Worm (Caenorhabditis elegans) whole organism, L3 larva: ENCODE measurements around the gene ZC395.5.

ENCODE experiments used
- ceh-9 ChIP-seq: sonication (generic microtip); optimal IDR thresholded peaks from 2 replicates; lab custom pipeline; 2018; ENCODE audit warnings: missing biosample characterization, missing genetic modification characterization
- nhr-11 ChIP-seq: fragments of 150-350 bp; optimal IDR thresholded peaks from 2 replicates; lab custom pipeline; 2014; ENCODE audit warnings: missing biosample characterization, missing genetic modification characterization
- nhr-237 ChIP-seq: fragments of 150-350 bp; optimal IDR thresholded peaks from 2 replicates; lab custom pipeline; 2014; ENCODE audit warnings: missing biosample characterization, missing genetic modification characterization

- TF ChIP-seq nhr-237: no peak
- no peak for TF ChIP-seq nhr-11 (tag; lab: Kevin White, UChicago)
- no peak for TF ChIP-seq ceh-9 (tag; lab: Kevin White, UChicago)
These were observed 38.1 kb downstream of the ZC395.5 start for ce11 chrIII:5305725-5306124.
